Fruit fly (Drosophila melanogaster) whole organism: ENCODE data around the gene CG17097.

Source experiments
- CG8478 ChIP-seq: fragments of >200 bp; optimal IDR thresholded peaks from 2 replicates; lab custom pipeline; 2018; ENCODE audit warnings: inconsistent platforms
- Dll ChIP-seq: fragments of >200 bp; optimal IDR thresholded peaks from 2 replicates; lab custom pipeline; 2017

DNA sequence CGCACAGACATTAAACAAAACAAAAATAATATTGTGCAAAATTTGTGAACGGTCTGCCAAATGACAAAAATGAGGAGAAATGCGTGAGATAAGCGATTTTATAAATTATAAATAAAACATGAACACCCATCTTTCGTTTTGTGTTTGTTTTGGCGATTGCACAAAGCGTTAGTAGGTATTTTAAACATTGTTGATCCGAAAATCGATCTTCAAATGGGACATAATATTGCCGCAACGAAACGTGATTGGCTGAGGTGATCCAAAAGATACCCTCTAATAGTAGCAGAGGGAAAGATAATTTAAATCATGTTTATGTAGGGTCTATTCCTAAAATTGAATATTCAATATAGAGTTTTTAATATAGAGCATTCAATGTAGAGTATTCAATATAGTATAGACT, 33.4 kb downstream of the CG17097 start:
- TF ChIP-seq CG8478 (lab: Kevin White, UChicago) (no peak), Dll (no peak)
